Fruit fly (Drosophila melanogaster) whole organism, embryonic: ENCODE results near the gene Pp1alpha-96A.

Source experiments
- Awh ChIP-seq: fragments of 200-800 bp; sonication (Bioruptor generic); IDR thresholded peaks from 2 replicates; pipeline ENCODE4, ENCODE4 v1.3.6; 2022; ENCODE audit warnings: missing biosample characterization, missing genetic modification characterization
- CG10462 ChIP-seq: fragments of 200-800 bp; sonication (Bioruptor generic); optimal IDR thresholded peaks from 2 replicates; lab custom pipeline; 2016; ENCODE audit warnings: missing biosample characterization, missing genetic modification characterization
- CG10565 ChIP-seq: fragments of 200-800 bp; sonication (Bioruptor generic); optimal IDR thresholded peaks from 3 replicates; lab custom pipeline; 2016; ENCODE audit warnings: missing biosample characterization, mild to moderate bottlenecking, missing genetic modification characterization
- CG11093 ChIP-seq: fragments of 200-800 bp; sonication (Bioruptor generic); IDR thresholded peaks from 3 replicates; pipeline ENCODE4 v1.3.6; 2022; ENCODE audit warnings: missing biosample characterization, missing genetic modification characterization
- CG11560 ChIP-seq: fragments of 200-800 bp; sonication (Bioruptor generic); IDR thresholded peaks from 3 replicates; pipeline ENCODE4 v1.3.6; 2022; ENCODE audit warnings: missing biosample characterization, missing genetic modification characterization
- CG11695 ChIP-seq: fragments of 200-800 bp; sonication (Bioruptor generic); IDR thresholded peaks from 3 replicates; pipeline ENCODE4 v1.3.6; 2022; ENCODE audit warnings: missing biosample characterization, missing genetic modification characterization
- CG1233 ChIP-seq: fragments of 200-800 bp; sonication (Bioruptor generic); optimal IDR thresholded peaks from 4 replicates; lab custom pipeline; 2018; ENCODE audit warnings: missing biosample characterization, mild to moderate bottlenecking, missing genetic modification characterization
- CG15073 ChIP-seq: fragments of 200-800 bp; sonication (Bioruptor generic); optimal IDR thresholded peaks from 2 replicates; lab custom pipeline; 2016; ENCODE audit warnings: missing biosample characterization, missing genetic modification characterization
- CG15601 ChIP-seq: fragments of 200-800 bp; sonication (Bioruptor generic); optimal IDR thresholded peaks from 3 replicates; lab custom pipeline; 2019; ENCODE audit warnings: missing biosample characterization, mild to moderate bottlenecking, missing genetic modification characterization, moderate library complexity
- CG16815 ChIP-seq: fragments of 200-800 bp; sonication (Bioruptor generic); optimal IDR thresholded peaks from 3 replicates; lab custom pipeline; 2017; ENCODE audit warnings: missing biosample characterization, mild to moderate bottlenecking, missing genetic modification characterization
- CG17328 ChIP-seq: fragments of 200-800 bp; sonication (Bioruptor generic); IDR thresholded peaks from 2 replicates; pipeline ENCODE4 v1.3.6; 2022; ENCODE audit warnings: missing biosample characterization, missing genetic modification characterization
- CG4730 ChIP-seq: fragments of 200-800 bp; sonication (Bioruptor generic); IDR thresholded peaks from 2 replicates; pipeline ENCODE4 v1.3.6; 2022; ENCODE audit warnings: missing biosample characterization, missing genetic modification characterization
- CG4820 ChIP-seq: fragments of 200-800 bp; sonication (Bioruptor generic); optimal IDR thresholded peaks from 3 replicates; lab custom pipeline; 2016; ENCODE audit warnings: missing biosample characterization, missing genetic modification characterization
- CG6689 ChIP-seq: fragments of 200-800 bp; sonication (Bioruptor generic); IDR thresholded peaks from 2 replicates; pipeline ENCODE4 v1.3.6; 2022; ENCODE audit warnings: missing biosample characterization, missing genetic modification characterization
- CG8281 ChIP-seq: fragments of 200-800 bp; sonication (Bioruptor generic); optimal IDR thresholded peaks from 2 replicates; lab custom pipeline; 2018; ENCODE audit warnings: missing biosample characterization, mild to moderate bottlenecking, missing genetic modification characterization, moderate library complexity
- CG9215 ChIP-seq: fragments of 200-800 bp; sonication (Bioruptor generic); IDR thresholded peaks from 2 replicates; pipeline ENCODE4 v1.3.6; 2022; ENCODE audit warnings: missing biosample characterization, missing genetic modification characterization
- D19B ChIP-seq: fragments of 200-800 bp; sonication (Bioruptor generic); optimal IDR thresholded peaks from 2 replicates; lab custom pipeline; 2017; ENCODE audit warnings: missing biosample characterization, mild to moderate bottlenecking, missing genetic modification characterization
- Dip2 ChIP-seq: fragments of 200-800 bp; sonication (Bioruptor generic); IDR thresholded peaks from 2 replicates; pipeline ENCODE4 v1.3.6; 2022; ENCODE audit warnings: missing biosample characterization, missing genetic modification characterization
- Dip3 ChIP-seq: fragments of 200-800 bp; sonication (Bioruptor generic); optimal IDR thresholded peaks from 3 replicates; lab custom pipeline; 2016; ENCODE audit warnings: missing biosample characterization, missing genetic modification characterization
- E2f1 ChIP-seq: fragments of 200-800 bp; sonication (Bioruptor generic); IDR thresholded peaks from 2 replicates; pipeline ENCODE4 v1.3.6; 2022; ENCODE audit warnings: missing biosample characterization, missing genetic modification characterization
- Fer1 ChIP-seq: fragments of 200-800 bp; sonication (Bioruptor generic); optimal IDR thresholded peaks from 2 replicates; lab custom pipeline; 2017; ENCODE audit warnings: missing biosample characterization, mild to moderate bottlenecking, missing genetic modification characterization
- H15 ChIP-seq: fragments of 200-800 bp; sonication (Bioruptor generic); IDR thresholded peaks from 3 replicates; pipeline ENCODE4 v1.3.6; 2022; ENCODE audit warnings: missing biosample characterization, missing genetic modification characterization
- H2.0 ChIP-seq: fragments of 200-800 bp; sonication (Bioruptor generic); IDR thresholded peaks from 2 replicates; pipeline ENCODE4 v1.3.6; 2022; ENCODE audit warnings: missing biosample characterization, missing genetic modification characterization
- Lim3 ChIP-seq: fragments of 200-800 bp; sonication (Bioruptor generic); IDR thresholded peaks from 2 replicates; pipeline ENCODE4 v1.3.6; 2022; ENCODE audit warnings: missing biosample characterization, missing genetic modification characterization
- Max ChIP-seq: fragments of 200-800 bp; sonication (Bioruptor generic); optimal IDR thresholded peaks from 2 replicates; lab custom pipeline; 2016; ENCODE audit warnings: missing biosample characterization, mild to moderate bottlenecking, missing genetic modification characterization
- Med ChIP-seq: fragments of 200-800 bp; sonication (Bioruptor generic); peaks from one replicate; lab custom pipeline; 2016; ENCODE audit warnings: missing biosample characterization, missing genetic modification characterization, mild to moderate bottlenecking, inconsistent platforms, moderate library complexity
- Opbp ChIP-seq: fragments of 200-800 bp; sonication (Bioruptor generic); IDR thresholded peaks from 3 replicates; pipeline ENCODE4 v1.3.6; 2022; ENCODE audit warnings: missing biosample characterization, missing genetic modification characterization; ENCODE audit not compliant: partially characterized antibody
- Pdp1 ChIP-seq, 2 experiments: fragments of 200-800 bp; sonication (Bioruptor generic); optimal IDR thresholded peaks; 3 replicates each; lab custom pipeline; 2016; ENCODE audit warnings: missing biosample characterization in 2 of 2, missing genetic modification characterization in 2 of 2, mild to moderate bottlenecking in 1 of 2, moderate library complexity in 1 of 2
- Ptx1 ChIP-seq: fragments of 200-800 bp; sonication (Bioruptor generic); IDR thresholded peaks from 2 replicates; pipeline ENCODE4 v1.3.6; 2022; ENCODE audit warnings: missing biosample characterization, missing genetic modification characterization
- Xbp1 ChIP-seq: fragments of 200-800 bp; sonication (Bioruptor generic); optimal IDR thresholded peaks from 3 replicates; lab custom pipeline; 2016; ENCODE audit warnings: missing biosample characterization, mild to moderate bottlenecking, missing genetic modification characterization
- Xrp1 ChIP-seq: fragments of 200-800 bp; sonication (Bioruptor generic); IDR thresholded peaks from 2 replicates; pipeline ENCODE4 v1.3.6; 2022; ENCODE audit warnings: missing biosample characterization, missing genetic modification characterization
- bsh ChIP-seq, 2 experiments: fragments of 200-800 bp; sonication (Bioruptor generic); optimal IDR thresholded peaks; 2 replicates each; lab custom pipeline; 2017 to 2018; ENCODE audit warnings: mild to moderate bottlenecking in 2 of 2, missing biosample characterization in 2 of 2, missing genetic modification characterization in 2 of 2, moderate library complexity in 1 of 2
- dpn ChIP-seq, 2 experiments: fragments of 200-800 bp; sonication (Bioruptor generic); optimal IDR thresholded peaks; 3 replicates each; lab custom pipeline; 2016; ENCODE audit warnings: missing biosample characterization in 2 of 2, missing genetic modification characterization in 2 of 2
- esg ChIP-seq: fragments of 200-800 bp; sonication (Bioruptor generic); conservative IDR thresholded peaks from 2 replicates; pipeline ENCODE4 v1.3.6; 2022; ENCODE audit warnings: missing biosample characterization, missing genetic modification characterization
- exex ChIP-seq: fragments of 200-800 bp; sonication (Bioruptor generic); optimal IDR thresholded peaks from 4 replicates; lab custom pipeline; 2018; ENCODE audit warnings: missing biosample characterization, mild to moderate bottlenecking, missing genetic modification characterization, moderate library complexity
- eyg ChIP-seq: fragments of 200-800 bp; sonication (Bioruptor generic); optimal IDR thresholded peaks from 3 replicates; lab custom pipeline; 2016; ENCODE audit warnings: missing biosample characterization, missing genetic modification characterization
- fd3F ChIP-seq: fragments of 200-800 bp; sonication (Bioruptor generic); optimal IDR thresholded peaks from 2 replicates; lab custom pipeline; 2018; ENCODE audit warnings: missing biosample characterization, mild to moderate bottlenecking, missing genetic modification characterization, moderate library complexity
- grau ChIP-seq: fragments of 200-800 bp; optimal IDR thresholded peaks from 3 replicates; lab custom pipeline; 2019; ENCODE audit warnings: missing biosample characterization, mild to moderate bottlenecking, missing genetic modification characterization, moderate library complexity
- hkb ChIP-seq, 2 experiments: fragments of 200-800 bp in 1 of 2; fragments of >200 bp in 1 of 2; sonication (Bioruptor generic) in 1 of 2; IDR thresholded peaks in 1 of 2; optimal IDR thresholded peaks in 1 of 2; 2 replicates each; pipeline versions ENCODE4 v1.3.6 to Lab custom; 2017 to 2022; ENCODE audit warnings: missing biosample characterization in 1 of 2, missing genetic modification characterization in 1 of 2
- jigr1 ChIP-seq: fragments of 200-800 bp; sonication (Bioruptor generic); IDR thresholded peaks from 3 replicates; pipeline ENCODE4 v1.3.6; 2022; ENCODE audit warnings: missing biosample characterization, missing genetic modification characterization
- nerfin-1 ChIP-seq: fragments of 200-800 bp; sonication (Bioruptor generic); optimal IDR thresholded peaks from 3 replicates; lab custom pipeline; 2019; ENCODE audit warnings: missing biosample characterization, mild to moderate bottlenecking, missing genetic modification characterization, moderate library complexity
- pita ChIP-seq: fragments of 200-800 bp; sonication (Bioruptor generic); optimal IDR thresholded peaks from 2 replicates; lab custom pipeline; 2017; ENCODE audit warnings: missing biosample characterization, mild to moderate bottlenecking, missing genetic modification characterization
- ranshi ChIP-seq: fragments of 200-800 bp; sonication (Bioruptor generic); IDR thresholded peaks from 2 replicates; pipeline ENCODE4 v1.3.6; 2022; ENCODE audit warnings: missing biosample characterization, missing genetic modification characterization
- row ChIP-seq: fragments of 200-800 bp; sonication (Bioruptor generic); IDR thresholded peaks from 3 replicates; pipeline ENCODE4 v1.3.6; 2022; ENCODE audit warnings: missing biosample characterization, missing genetic modification characterization
- sd ChIP-seq: fragments of 200-800 bp; sonication (Bioruptor generic); optimal IDR thresholded peaks from 3 replicates; lab custom pipeline; 2018; ENCODE audit warnings: missing biosample characterization, mild to moderate bottlenecking, missing genetic modification characterization, moderate library complexity
- sens ChIP-seq: fragments of 200-800 bp; sonication (Bioruptor generic); peaks from one replicate; lab custom pipeline; 2016; ENCODE audit warnings: missing biosample characterization, missing genetic modification characterization
- slbo ChIP-seq: fragments of 200-800 bp; sonication (Bioruptor generic); IDR thresholded peaks from 2 replicates; pipeline ENCODE4 v1.3.6; 2022; ENCODE audit warnings: missing biosample characterization, missing genetic modification characterization
- stc ChIP-seq: fragments of 200-800 bp; sonication (Bioruptor generic); IDR thresholded peaks from 2 replicates; pipeline ENCODE4 v1.3.6; 2022; ENCODE audit warnings: missing biosample characterization, missing genetic modification characterization
- tin ChIP-seq: fragments of 200-800 bp; sonication (Bioruptor generic); optimal IDR thresholded peaks from 3 replicates; lab custom pipeline; 2016; ENCODE audit warnings: missing biosample characterization, missing genetic modification characterization

Pp1alpha-96A gene

dm6 chr3R:24525983-24526661 lies 8.1 kb downstream of the Pp1alpha-96A start (continued):
- no peak for TF ChIP-seq fd3F (GFP tag; lab: Kevin White, UChicago)
- no peak for TF ChIP-seq CG1233 (GFP tag; lab: Kevin White, UChicago)
- TF ChIP-seq eyg (GFP tag; lab: Kevin White, UChicago) = no peak
- TF ChIP-seq H15 = peak; percentile 39; the same call in 1 of the 3 replicates
- peak in 1 of 2 experiments; percentile 12 for TF ChIP-seq dpn (GFP tag; optimal IDR thresholded peaks at IDR 0.05; lab: Kevin White, UChicago)
- peak; percentile 54; the same call in 1 of the 2 replicates for TF ChIP-seq Ptx1 (GFP tag; lab: Robert Waterston, UW)
- TF ChIP-seq H2.0 (GFP tag; lab: Robert Waterston, UW) = peak; percentile 25; the same call in 1 of the 2 replicates
- TF ChIP-seq CG15601 = no peak
- peak; percentile 35; the same call in 1 of the 2 replicates for TF ChIP-seq slbo (GFP tag; lab: Robert Waterston, UW)
- TF ChIP-seq CG6689 (GFP tag; lab: Robert Waterston, UW) = 0 out of 2 replicates have a peak, but pooled peaks have one; percentile 8
- no peak for TF ChIP-seq CG17328 (GFP tag; lab: Robert Waterston, UW)
- peak; percentile 28 for TF ChIP-seq Fer1
- no peak for TF ChIP-seq Dip3 (GFP tag; lab: Kevin White, UChicago)
- TF ChIP-seq CG4820 (GFP tag; lab: Kevin White, UChicago) = no peak
- no peak for TF ChIP-seq Max
- TF ChIP-seq Xbp1 (GFP tag; lab: Kevin White, UChicago) = peak; percentile 11
- TF ChIP-seq tin (GFP tag; lab: Kevin White, UChicago) = peak; percentile 9
- TF ChIP-seq sd (tag; lab: Kevin White, UChicago) = peak; percentile 89
- TF ChIP-seq Lim3 = 0 out of 2 replicates have a peak, but pooled peaks have one; percentile 14
- TF ChIP-seq CG11093 (GFP tag; lab: Robert Waterston, UW) = no peak
- no peak for TF ChIP-seq CG11560 (tag; lab: Robert Waterston, UW)
- no peak for TF ChIP-seq bsh (GFP tag; optimal IDR thresholded peaks at IDR 0.05; lab: Kevin White, UChicago)
- no peak for TF ChIP-seq Opbp (GFP tag; lab: Robert Waterston, UW)
- TF ChIP-seq pita (GFP tag; lab: Kevin White, UChicago) = no peak
- TF ChIP-seq CG8281 = no peak
- TF ChIP-seq sens (GFP tag; lab: Kevin White, UChicago) = peak; percentile 0
- TF ChIP-seq hkb (optimal IDR thresholded peaks at IDR 0.05; lab: Kevin White, UChicago) = no peak
- TF ChIP-seq hkb (GFP tag; IDR thresholded peaks at IDR 0.05; lab: Robert Waterston, UW) = peak; percentile 54; the same call in 1 of the 2 replicates
- TF ChIP-seq ranshi (GFP tag; lab: Robert Waterston, UW) = peak; percentile 30; the same call in 1 of the 2 replicates
- TF ChIP-seq CG10565 = no peak
- no peak for TF ChIP-seq D19B (GFP tag; lab: Kevin White, UChicago)
- TF ChIP-seq E2f1 (GFP tag; lab: Robert Waterston, UW) = peak; percentile 37
- peak; percentile 14; the same call in 1 of the 2 replicates for TF ChIP-seq CG4730 (GFP tag; lab: Robert Waterston, UW)
- TF ChIP-seq grau = no peak
- peak in 1 of 2 experiments; percentile 21 for TF ChIP-seq Pdp1 (GFP tag; optimal IDR thresholded peaks at IDR 0.05; lab: Kevin White, UChicago)
- no peak for TF ChIP-seq nerfin-1 (tag; lab: Kevin White, UChicago)
- TF ChIP-seq CG15073 (GFP tag; lab: Kevin White, UChicago) = no peak
- peak; percentile 49 for TF ChIP-seq Awh (GFP tag; lab: Robert Waterston, UW)
- peak; percentile 12; the same call in 1 of the 2 replicates for TF ChIP-seq Xrp1 (GFP tag; lab: Robert Waterston, UW)
- peak; percentile 45; the same call in 1 of the 3 replicates for TF ChIP-seq CG11695
- peak; percentile 85 for TF ChIP-seq Med
- TF ChIP-seq CG10462 = no peak
- 0 out of 3 replicates have a peak, but pooled peaks have one; percentile 38 for TF ChIP-seq jigr1 (GFP tag; lab: Robert Waterston, UW)
- TF ChIP-seq stc (GFP tag; lab: Robert Waterston, UW) = peak; percentile 23; the same call in 1 of the 2 replicates
- TF ChIP-seq CG9215 = no peak
- TF ChIP-seq esg (GFP tag; lab: Robert Waterston, UW) = peak; percentile 20; the same call in 1 of the 2 replicates
- no peak for TF ChIP-seq Dip2 (GFP tag; lab: Robert Waterston, UW)
- peak; percentile 47; the same call in 2 of the 3 replicates for TF ChIP-seq row (GFP tag; lab: Robert Waterston, UW)
- TF ChIP-seq CG16815 (GFP tag; lab: Kevin White, UChicago) = no peak
- no peak for TF ChIP-seq exex (tag; lab: Kevin White, UChicago)
